Fruit fly (Drosophila melanogaster) whole organism, embryonic: Measurements from ENCODE around the gene CG1998.
A peak's percentile ranks its signal among the peaks of the same experiment; 100 is the strongest.

Source experiments
- Antp ChIP-seq: fragments of 200-800 bp; sonication (Bioruptor generic); optimal IDR thresholded peaks from 3 replicates; lab custom pipeline; 2016; ENCODE audit warnings: missing biosample characterization, missing genetic modification characterization
- C15 ChIP-seq: fragments of 200-800 bp; sonication (Bioruptor generic); IDR thresholded peaks from 3 replicates; pipeline ENCODE4 v1.3.6; 2022; ENCODE audit warnings: missing biosample characterization, missing genetic modification characterization
- CG12942 ChIP-seq: fragments of 200-800 bp; sonication (Bioruptor generic); optimal IDR thresholded peaks from 3 replicates; lab custom pipeline; 2016; ENCODE audit warnings: missing biosample characterization, missing genetic modification characterization
- CG13123 ChIP-seq: fragments of 200-800 bp; sonication (Bioruptor generic); optimal IDR thresholded peaks from 2 replicates; lab custom pipeline; 2016; ENCODE audit warnings: missing biosample characterization, missing genetic modification characterization
- CG17359 ChIP-seq: fragments of 200-800 bp; sonication (Bioruptor generic); optimal IDR thresholded peaks from 3 replicates; lab custom pipeline; 2018; ENCODE audit warnings: missing biosample characterization, mild to moderate bottlenecking, missing genetic modification characterization, moderate library complexity
- CG8089 ChIP-seq: fragments of 200-800 bp; sonication (Bioruptor generic); optimal IDR thresholded peaks from 3 replicates; lab custom pipeline; 2016; ENCODE audit warnings: missing biosample characterization, missing genetic modification characterization
- Chrac-16 ChIP-seq: fragments of 200-800 bp; sonication (Bioruptor generic); optimal IDR thresholded peaks from 3 replicates; lab custom pipeline; 2016; ENCODE audit warnings: missing biosample characterization, missing genetic modification characterization
- Doc3 ChIP-seq: fragments of 200-800 bp; sonication (Bioruptor generic); IDR thresholded peaks from 3 replicates; pipeline ENCODE4 v1.3.6; 2022; ENCODE audit warnings: missing biosample characterization, missing genetic modification characterization; ENCODE audit not compliant: partially characterized antibody
- Hr39 ChIP-seq: fragments of >200 bp; optimal IDR thresholded peaks from 2 replicates; lab custom pipeline; 2017
- Sox100B ChIP-seq: fragments of 200-800 bp; sonication (Bioruptor generic); optimal IDR thresholded peaks from 3 replicates; lab custom pipeline; 2018; ENCODE audit warnings: missing biosample characterization, mild to moderate bottlenecking, missing genetic modification characterization
- Tbp ChIP-seq: fragments of >200 bp; optimal IDR thresholded peaks from 2 replicates; lab custom pipeline; 2018; ENCODE audit warnings: missing biosample characterization, missing genetic modification characterization
- abd-A ChIP-seq: fragments of 200-800 bp; sonication (Bioruptor generic); optimal IDR thresholded peaks from 3 replicates; lab custom pipeline; 2019; ENCODE audit warnings: missing biosample characterization, mild to moderate bottlenecking, missing genetic modification characterization, moderate library complexity
- cas ChIP-seq: fragments of 200-800 bp; sonication (Bioruptor generic); IDR thresholded peaks from 2 replicates; pipeline ENCODE4 v1.3.6; 2022; ENCODE audit warnings: missing biosample characterization, missing genetic modification characterization
- ci ChIP-seq: fragments of 200-800 bp; sonication (Bioruptor generic); IDR thresholded peaks from 3 replicates; pipeline ENCODE4 v1.3.6; 2022; ENCODE audit warnings: missing biosample characterization, missing genetic modification characterization
- dysf ChIP-seq: fragments of 200-800 bp; sonication (Bioruptor generic); IDR thresholded peaks from 3 replicates; pipeline ENCODE4 v1.3.6; 2022; ENCODE audit warnings: missing biosample characterization, missing genetic modification characterization
- jigr1 ChIP-seq: fragments of 200-800 bp; sonication (Bioruptor generic); IDR thresholded peaks from 3 replicates; pipeline ENCODE4 v1.3.6; 2022; ENCODE audit warnings: missing biosample characterization, missing genetic modification characterization
- kay ChIP-seq: fragments of 200-800 bp; sonication (Bioruptor generic); optimal IDR thresholded peaks from 2 replicates; lab custom pipeline; 2016; ENCODE audit warnings: missing biosample characterization, missing genetic modification characterization
- lbe ChIP-seq: fragments of 200-800 bp; sonication (Bioruptor generic); optimal IDR thresholded peaks from 2 replicates; lab custom pipeline; 2016; ENCODE audit warnings: missing biosample characterization, mild to moderate bottlenecking, missing genetic modification characterization
- maf-S ChIP-seq: fragments of 200-800 bp; sonication (Bioruptor generic); optimal IDR thresholded peaks from 2 replicates; lab custom pipeline; 2016; ENCODE audit warnings: missing biosample characterization, missing genetic modification characterization
- scrt ChIP-seq: fragments of 200-800 bp; sonication (Bioruptor generic); optimal IDR thresholded peaks from 2 replicates; lab custom pipeline; 2018; ENCODE audit warnings: missing biosample characterization, mild to moderate bottlenecking, missing genetic modification characterization, moderate library complexity
- so ChIP-seq: fragments of 200-800 bp; sonication (Bioruptor generic); IDR thresholded peaks from 3 replicates; pipeline ENCODE4 v1.3.6; 2022; ENCODE audit warnings: missing biosample characterization, missing genetic modification characterization
- ttk ChIP-seq: fragments of 200-800 bp; sonication (Bioruptor generic); IDR thresholded peaks from 2 replicates; pipeline ENCODE4 v2.1.2; 2022; ENCODE audit warnings: missing biosample characterization, missing genetic modification characterization
- tx ChIP-seq: fragments of 200-800 bp; sonication (Bioruptor generic); optimal IDR thresholded peaks from 2 replicates; lab custom pipeline; 2016; ENCODE audit warnings: missing biosample characterization, missing genetic modification characterization

CG1998 gene

dm6 chrX:13368149-13368548 is 44.7 kb downstream of the CG1998 start, which contains the start of gene dmrt11E (continued):
- TF ChIP-seq maf-S (GFP tag; lab: Kevin White, UChicago) (no peak), tx (GFP tag; lab: Kevin White, UChicago) (no peak), Antp (no peak), kay (GFP tag; lab: Kevin White, UChicago) (no peak), so (GFP tag; lab: Robert Waterston, UW) (no peak), ci (GFP tag; lab: Robert Waterston, UW) (peak; percentile 80), dysf (GFP tag; lab: Robert Waterston, UW) (peak; percentile 64), cas (no peak), Doc3 (GFP tag; lab: Robert Waterston, UW) (no peak), Hr39 (lab: Kevin White, UChicago) (no peak), Chrac-16 (GFP tag; lab: Kevin White, UChicago) (peak; percentile 42), CG13123 (GFP tag; lab: Kevin White, UChicago) (no peak), CG8089 (GFP tag; lab: Kevin White, UChicago) (no peak), C15 (no peak), abd-A (tag; lab: Kevin White, UChicago) (no peak), lbe (GFP tag; lab: Kevin White, UChicago) (no peak), scrt (GFP tag; lab: Kevin White, UChicago) (no peak), jigr1 (GFP tag; lab: Robert Waterston, UW) (no peak), CG12942 (GFP tag; lab: Kevin White, UChicago) (no peak), ttk (GFP tag; lab: Robert Waterston, UW) (peak; percentile 50; the same call in 1 of the 2 replicates), Sox100B (GFP tag; lab: Kevin White, UChicago) (peak; percentile 31), CG17359 (tag; lab: Kevin White, UChicago) (peak; percentile 71), Tbp (no peak)
